Worm (Caenorhabditis elegans) whole organism, L3 larva: ENCODE data around the gene F52G3.1.
A peak's percentile ranks its signal among the peaks of the same experiment; 100 is the strongest.

Source experiments
- R02D3.7 ChIP-seq: fragments of 150-350 bp; optimal IDR thresholded peaks from 2 replicates; lab custom pipeline; 2014; ENCODE audit warnings: missing biosample characterization, missing genetic modification characterization
- ama-1 ChIP-seq: fragments of 150-350 bp; optimal IDR thresholded peaks from 2 replicates; lab custom pipeline; 2018
- ceh-16 ChIP-seq: sonication (generic microtip); optimal IDR thresholded peaks from 2 replicates; lab custom pipeline; 2017; ENCODE audit warnings: missing biosample characterization, missing genetic modification characterization
- ceh-28 ChIP-seq: fragments of 150-350 bp; optimal IDR thresholded peaks from 2 replicates; lab custom pipeline; 2014; ENCODE audit warnings: missing biosample characterization, missing genetic modification reagents, missing genetic modification characterization
- ceh-82 ChIP-seq: fragments of 150-350 bp; optimal IDR thresholded peaks from 2 replicates; lab custom pipeline; 2014; ENCODE audit warnings: missing biosample characterization, missing genetic modification characterization
- ceh-9 ChIP-seq: sonication (generic microtip); optimal IDR thresholded peaks from 2 replicates; lab custom pipeline; 2018; ENCODE audit warnings: missing biosample characterization, missing genetic modification characterization
- daf-12 ChIP-seq: fragments of 150-350 bp; optimal IDR thresholded peaks from 2 replicates; lab custom pipeline; 2014; ENCODE audit warnings: missing biosample characterization, missing genetic modification reagents, missing genetic modification characterization
- egl-5 ChIP-seq: fragments of 150-350 bp; optimal IDR thresholded peaks from 2 replicates; lab custom pipeline; 2017; ENCODE audit warnings: missing biosample characterization, missing genetic modification reagents, missing genetic modification characterization, inconsistent platforms
- elt-1 ChIP-seq: fragments of 150-350 bp; optimal IDR thresholded peaks from 2 replicates; lab custom pipeline; 2014; ENCODE audit warnings: missing biosample characterization, missing genetic modification characterization
- elt-2 ChIP-seq: sonication (generic microtip); optimal IDR thresholded peaks from 2 replicates; lab custom pipeline; 2016; ENCODE audit warnings: missing genetic modification reagents, mild to moderate bottlenecking, missing genetic modification characterization, missing compliant biosample characterization
- elt-3 ChIP-seq, 3 experiments: fragments of 150-350 bp in 1 of 3; sonication (generic microtip) in 2 of 3; optimal IDR thresholded peaks; 2 replicates in 2 of 3; 4 replicates in 1 of 3; lab custom pipeline; 2014 to 2017; ENCODE audit warnings: missing biosample characterization in 3 of 3, missing genetic modification characterization in 3 of 3
- eor-1 ChIP-seq, 2 experiments: fragments of 150-350 bp; optimal IDR thresholded peaks; 2 replicates each; lab custom pipeline; 2014 to 2018; ENCODE audit warnings: missing biosample characterization in 2 of 2, missing genetic modification characterization in 2 of 2
- fkh-10 ChIP-seq: sonication (generic microtip); optimal IDR thresholded peaks from 2 replicates; lab custom pipeline; 2017; ENCODE audit warnings: missing biosample characterization, missing genetic modification reagents, missing genetic modification characterization
- fkh-2 ChIP-seq: fragments of 150-350 bp; optimal IDR thresholded peaks from 2 replicates; lab custom pipeline; 2014; ENCODE audit warnings: missing biosample characterization, missing genetic modification reagents, missing genetic modification characterization
- jun-1 ChIP-seq: fragments of 150-350 bp; optimal IDR thresholded peaks from 2 replicates; lab custom pipeline; 2014; ENCODE audit warnings: missing biosample characterization, missing genetic modification reagents, missing genetic modification characterization
- lin-15B ChIP-seq: fragments of 150-350 bp; optimal IDR thresholded peaks from 2 replicates; lab custom pipeline; 2014; ENCODE audit warnings: missing biosample characterization, missing genetic modification characterization
- lin-39 ChIP-seq: fragments of 150-350 bp; optimal IDR thresholded peaks from 2 replicates; lab custom pipeline; 2018; ENCODE audit warnings: missing biosample characterization, missing genetic modification reagents, missing genetic modification characterization
- lsy-12 ChIP-seq: sonication (generic microtip); optimal IDR thresholded peaks from 2 replicates; lab custom pipeline; 2016; ENCODE audit warnings: mild to moderate bottlenecking, missing genetic modification characterization, missing compliant biosample characterization
- mdl-1 ChIP-seq: fragments of 150-350 bp; optimal IDR thresholded peaks from 2 replicates; lab custom pipeline; 2014; ENCODE audit warnings: missing biosample characterization, missing genetic modification characterization
- mml-1 ChIP-seq: fragments of 150-350 bp; sonication (generic microtip); optimal IDR thresholded peaks from 3 replicates; lab custom pipeline; 2014; ENCODE audit warnings: missing biosample characterization, missing genetic modification characterization
- nfya-1 ChIP-seq: sonication (generic microtip); optimal IDR thresholded peaks from 2 replicates; lab custom pipeline; 2017; ENCODE audit warnings: missing genetic modification characterization, mild to moderate bottlenecking, missing compliant biosample characterization, antibody characterized with exemption, moderate library complexity; ENCODE audit not compliant: insufficient read depth
- nhr-12 ChIP-seq: fragments of 150-350 bp; optimal IDR thresholded peaks from 2 replicates; lab custom pipeline; 2014; ENCODE audit warnings: missing biosample characterization, missing genetic modification characterization
- nhr-23 ChIP-seq: fragments of 150-350 bp; optimal IDR thresholded peaks from 2 replicates; lab custom pipeline; 2014; ENCODE audit warnings: missing biosample characterization, missing genetic modification reagents, missing genetic modification characterization
- nhr-237 ChIP-seq: fragments of 150-350 bp; optimal IDR thresholded peaks from 2 replicates; lab custom pipeline; 2014; ENCODE audit warnings: missing biosample characterization, missing genetic modification characterization
- nhr-25 ChIP-seq: sonication (generic microtip); optimal IDR thresholded peaks from 2 replicates; lab custom pipeline; 2017; ENCODE audit warnings: missing biosample characterization, missing genetic modification characterization
- nhr-28 ChIP-seq: fragments of 150-350 bp; optimal IDR thresholded peaks from 2 replicates; lab custom pipeline; 2014; ENCODE audit warnings: missing biosample characterization, missing genetic modification characterization
- nhr-43 ChIP-seq: sonication (generic microtip); optimal IDR thresholded peaks from 2 replicates; lab custom pipeline; 2016; ENCODE audit warnings: mild to moderate bottlenecking, missing genetic modification characterization, missing compliant biosample characterization; ENCODE audit not compliant: poor library complexity, severe bottlenecking
- nhr-67 ChIP-seq: fragments of 150-350 bp; optimal IDR thresholded peaks from 2 replicates; lab custom pipeline; 2014; ENCODE audit warnings: missing biosample characterization, missing genetic modification characterization
- nhr-76 ChIP-seq: fragments of 150-350 bp; sonication (generic microtip); optimal IDR thresholded peaks from 5 replicates; lab custom pipeline; 2014; ENCODE audit warnings: missing biosample characterization, missing genetic modification characterization
- nhr-77 ChIP-seq: fragments of 150-350 bp; optimal IDR thresholded peaks from 2 replicates; lab custom pipeline; 2014; ENCODE audit warnings: missing biosample characterization, missing genetic modification characterization
- pha-4 ChIP-seq: fragments of 150-350 bp; optimal IDR thresholded peaks from 2 replicates; lab custom pipeline; 2014; ENCODE audit warnings: missing biosample characterization, missing genetic modification reagents, missing genetic modification characterization
- pqm-1 ChIP-seq: fragments of 150-350 bp; optimal IDR thresholded peaks from 2 replicates; lab custom pipeline; 2017; ENCODE audit warnings: missing biosample characterization, missing genetic modification characterization, inconsistent platforms
- sea-2 ChIP-seq: fragments of 150-350 bp; sonication (generic microtip); optimal IDR thresholded peaks from 4 replicates; lab custom pipeline; 2014; ENCODE audit warnings: missing biosample characterization, missing genetic modification reagents, missing genetic modification characterization
- skn-1 ChIP-seq: fragments of 150-350 bp; optimal IDR thresholded peaks from 2 replicates; lab custom pipeline; 2014; ENCODE audit warnings: missing biosample characterization, missing genetic modification characterization
- snpc-4 ChIP-seq: fragments of 150-350 bp; optimal IDR thresholded peaks from 2 replicates; lab custom pipeline; 2014; ENCODE audit warnings: missing biosample characterization, missing genetic modification characterization
- tbx-2 ChIP-seq: sonication (generic microtip); optimal IDR thresholded peaks from 2 replicates; lab custom pipeline; 2016; ENCODE audit warnings: mild to moderate bottlenecking, missing genetic modification characterization, missing compliant biosample characterization
- unc-62 ChIP-seq: fragments of 150-350 bp; sonication (generic microtip); optimal IDR thresholded peaks from 4 replicates; lab custom pipeline; 2014; ENCODE audit warnings: missing biosample characterization, missing genetic modification reagents, missing genetic modification characterization
- zag-1 ChIP-seq: fragments of 150-350 bp; optimal IDR thresholded peaks from 2 replicates; lab custom pipeline; 2014; ENCODE audit warnings: missing biosample characterization, missing genetic modification characterization
- ztf-11 ChIP-seq: fragments of 150-350 bp; optimal IDR thresholded peaks from 2 replicates; lab custom pipeline; 2014; ENCODE audit warnings: missing biosample characterization, missing genetic modification characterization
- ztf-4 ChIP-seq: fragments of 150-350 bp; optimal IDR thresholded peaks from 2 replicates; lab custom pipeline; 2014; ENCODE audit warnings: missing biosample characterization, missing genetic modification characterization

The F52G3.1 gene

DNA sequence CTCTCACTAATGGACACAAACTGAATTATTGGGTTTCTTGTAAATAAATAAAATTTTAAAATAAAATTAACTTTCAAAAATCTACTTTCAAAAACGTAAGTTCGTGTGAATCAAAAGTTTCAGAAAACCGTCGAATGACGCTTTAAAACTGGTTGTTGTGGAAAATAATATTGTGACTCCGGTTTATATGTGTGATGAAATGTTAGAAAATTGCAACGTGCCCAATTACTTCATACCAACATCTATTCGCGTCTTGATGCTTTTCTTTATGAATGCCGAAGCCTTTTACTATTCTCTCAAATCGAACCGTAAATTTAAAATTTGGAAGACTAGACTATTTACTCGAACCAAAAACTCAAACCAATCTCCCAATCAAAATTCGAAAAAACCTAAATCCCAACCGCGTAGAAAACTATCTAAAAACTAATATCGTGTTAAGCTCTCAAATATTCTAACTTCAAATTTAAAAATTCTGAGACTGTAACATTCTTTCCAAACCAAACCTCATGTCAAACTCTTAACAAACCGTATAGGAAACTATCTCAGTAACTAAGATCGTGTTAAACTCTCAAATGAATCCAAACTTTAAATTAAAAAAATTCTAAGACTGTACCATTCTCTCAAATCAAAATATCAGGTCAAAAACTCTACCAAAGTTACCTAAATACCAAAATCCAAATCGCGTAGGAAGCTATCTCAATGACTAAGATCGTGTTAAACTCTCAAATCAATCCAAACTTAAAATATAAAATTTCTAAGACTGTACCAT, 32.2 kb upstream of the F52G3.1 start:
- TF ChIP-seq fkh-2 (tag; lab: Kevin White, UChicago) (peak; percentile 20), sea-2 (GFP tag; lab: Kevin White, UChicago) (no peak), nhr-12 (tag; lab: Kevin White, UChicago) (no peak), ztf-11 (no peak), ceh-28 (no peak), nhr-237 (tag; lab: Kevin White, UChicago) (no peak), lin-39 (peak; percentile 83), elt-2 (tag; lab: Kevin White, UChicago) (peak; percentile 15), daf-12 (tag; lab: Kevin White, UChicago) (no peak), jun-1 (tag; lab: Kevin White, UChicago) (peak; percentile 12), ceh-16 (tag; lab: Kevin White, UChicago) (no peak), lsy-12 (tag; lab: Kevin White, UChicago) (peak; percentile 18), nhr-28 (tag; lab: Kevin White, UChicago) (no peak), zag-1 (tag; lab: Kevin White, UChicago) (no peak), unc-62 (GFP tag; lab: Kevin White, UChicago) (no peak), ama-1 (peak; percentile 100), nhr-23 (tag; lab: Kevin White, UChicago) (peak; percentile 39), pha-4 (tag; lab: Kevin White, UChicago) (peak; percentile 87), fkh-10 (GFP tag; lab: Kevin White, UChicago) (no peak), eor-1 (tag; optimal IDR thresholded peaks at IDR 0.05; lab: Kevin White, UChicago) (peak in 1 of 2 experiments; percentile 32), nhr-25 (tag; lab: Kevin White, UChicago) (peak; percentile 79), nhr-43 (peak; percentile 66), pqm-1 (tag; lab: Kevin White, UChicago) (no peak), nhr-67 (tag; lab: Kevin White, UChicago) (peak; percentile 55), tbx-2 (tag; lab: Kevin White, UChicago) (no peak), ceh-82 (tag; lab: Kevin White, UChicago) (no peak), elt-3 (tag; optimal IDR thresholded peaks at IDR 0.05; lab: Kevin White, UChicago) (no peak), R02D3.7 (tag; lab: Kevin White, UChicago) (no peak), ceh-9 (no peak), mdl-1 (tag; lab: Kevin White, UChicago) (no peak), elt-1 (tag; lab: Kevin White, UChicago) (no peak), egl-5 (tag; lab: Kevin White, UChicago) (peak; percentile 33), nhr-77 (tag; lab: Kevin White, UChicago) (no peak), skn-1 (tag; lab: Kevin White, UChicago) (peak; percentile 40), nhr-76 (no peak), ztf-4 (tag; lab: Kevin White, UChicago) (peak; percentile 10), nfya-1 (tag; lab: Kevin White, UChicago) (peak; percentile 21), snpc-4 (no peak), lin-15B (tag; lab: Kevin White, UChicago) (no peak), mml-1 (tag; lab: Kevin White, UChicago) (no peak)

DNA sequence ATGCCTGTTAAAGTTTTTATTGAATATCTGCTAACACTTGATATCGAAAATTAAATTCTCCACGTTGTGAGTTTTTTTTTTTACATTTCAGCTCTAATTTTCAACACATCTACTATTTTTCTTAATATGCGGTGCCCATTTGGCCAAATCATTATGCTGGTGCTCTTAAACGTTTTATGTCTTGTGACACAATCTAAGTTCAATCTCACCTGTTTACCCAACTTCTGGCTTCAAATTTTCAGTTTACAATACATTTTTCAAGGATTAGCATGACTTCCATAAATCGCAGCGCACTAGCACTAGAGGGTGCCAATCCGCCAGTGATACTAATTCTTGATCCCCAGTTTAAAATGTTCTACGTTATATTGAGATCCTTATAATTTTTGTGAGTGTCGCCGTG, 21.4 kb upstream of the F52G3.1 start:
- no peak for TF ChIP-seq jun-1 (tag; lab: Kevin White, UChicago)
- peak; percentile 33 for TF ChIP-seq ama-1
